Worm (Caenorhabditis elegans) whole organism, L3 larva: ENCODE results near the gene F46B3.9.

Experiments
- ama-1 ChIP-seq: fragments of 150-350 bp; optimal IDR thresholded peaks from 2 replicates; lab custom pipeline; 2018
- ceh-28 ChIP-seq: fragments of 150-350 bp; optimal IDR thresholded peaks from 2 replicates; lab custom pipeline; 2014; ENCODE audit warnings: missing biosample characterization, missing genetic modification reagents, missing genetic modification characterization
- ceh-82 ChIP-seq: fragments of 150-350 bp; optimal IDR thresholded peaks from 2 replicates; lab custom pipeline; 2014; ENCODE audit warnings: missing biosample characterization, missing genetic modification characterization
- ceh-9 ChIP-seq: sonication (generic microtip); optimal IDR thresholded peaks from 2 replicates; lab custom pipeline; 2018; ENCODE audit warnings: missing biosample characterization, missing genetic modification characterization
- egl-27 ChIP-seq: sonication (generic microtip); optimal IDR thresholded peaks from 4 replicates; lab custom pipeline; 2017; ENCODE audit warnings: missing biosample characterization, missing genetic modification reagents, missing genetic modification characterization
- egl-5 ChIP-seq: fragments of 150-350 bp; optimal IDR thresholded peaks from 2 replicates; lab custom pipeline; 2017; ENCODE audit warnings: missing biosample characterization, missing genetic modification reagents, missing genetic modification characterization, inconsistent platforms
- elt-1 ChIP-seq: fragments of 150-350 bp; optimal IDR thresholded peaks from 2 replicates; lab custom pipeline; 2014; ENCODE audit warnings: missing biosample characterization, missing genetic modification characterization
- elt-2 ChIP-seq: sonication (generic microtip); optimal IDR thresholded peaks from 2 replicates; lab custom pipeline; 2016; ENCODE audit warnings: missing genetic modification reagents, mild to moderate bottlenecking, missing genetic modification characterization, missing compliant biosample characterization
- eor-1 ChIP-seq, 2 experiments: fragments of 150-350 bp; optimal IDR thresholded peaks; 2 replicates each; lab custom pipeline; 2014 to 2018; ENCODE audit warnings: missing biosample characterization in 2 of 2, missing genetic modification characterization in 2 of 2
- fkh-10 ChIP-seq: sonication (generic microtip); optimal IDR thresholded peaks from 2 replicates; lab custom pipeline; 2017; ENCODE audit warnings: missing biosample characterization, missing genetic modification reagents, missing genetic modification characterization
- fkh-2 ChIP-seq: fragments of 150-350 bp; optimal IDR thresholded peaks from 2 replicates; lab custom pipeline; 2014; ENCODE audit warnings: missing biosample characterization, missing genetic modification reagents, missing genetic modification characterization
- fos-1 ChIP-seq: fragments of 150-350 bp; optimal IDR thresholded peaks from 2 replicates; lab custom pipeline; 2014; ENCODE audit warnings: missing biosample characterization, missing genetic modification characterization
- hmg-11 ChIP-seq: sonication (generic microtip); optimal IDR thresholded peaks from 2 replicates; lab custom pipeline; 2016; ENCODE audit warnings: missing genetic modification characterization, missing compliant biosample characterization
- jun-1 ChIP-seq: fragments of 150-350 bp; optimal IDR thresholded peaks from 2 replicates; lab custom pipeline; 2014; ENCODE audit warnings: missing biosample characterization, missing genetic modification reagents, missing genetic modification characterization
- lin-15B ChIP-seq: fragments of 150-350 bp; optimal IDR thresholded peaks from 2 replicates; lab custom pipeline; 2014; ENCODE audit warnings: missing biosample characterization, missing genetic modification characterization
- lin-39 ChIP-seq: fragments of 150-350 bp; optimal IDR thresholded peaks from 2 replicates; lab custom pipeline; 2018; ENCODE audit warnings: missing biosample characterization, missing genetic modification reagents, missing genetic modification characterization
- nfya-1 ChIP-seq: sonication (generic microtip); optimal IDR thresholded peaks from 2 replicates; lab custom pipeline; 2017; ENCODE audit warnings: missing genetic modification characterization, mild to moderate bottlenecking, missing compliant biosample characterization, antibody characterized with exemption, moderate library complexity; ENCODE audit not compliant: insufficient read depth
- nhr-11 ChIP-seq: fragments of 150-350 bp; optimal IDR thresholded peaks from 2 replicates; lab custom pipeline; 2014; ENCODE audit warnings: missing biosample characterization, missing genetic modification characterization
- nhr-12 ChIP-seq: fragments of 150-350 bp; optimal IDR thresholded peaks from 2 replicates; lab custom pipeline; 2014; ENCODE audit warnings: missing biosample characterization, missing genetic modification characterization
- nhr-23 ChIP-seq: fragments of 150-350 bp; optimal IDR thresholded peaks from 2 replicates; lab custom pipeline; 2014; ENCODE audit warnings: missing biosample characterization, missing genetic modification reagents, missing genetic modification characterization
- nhr-237 ChIP-seq: fragments of 150-350 bp; optimal IDR thresholded peaks from 2 replicates; lab custom pipeline; 2014; ENCODE audit warnings: missing biosample characterization, missing genetic modification characterization
- nhr-25 ChIP-seq: sonication (generic microtip); optimal IDR thresholded peaks from 2 replicates; lab custom pipeline; 2017; ENCODE audit warnings: missing biosample characterization, missing genetic modification characterization
- nhr-28 ChIP-seq: fragments of 150-350 bp; optimal IDR thresholded peaks from 2 replicates; lab custom pipeline; 2014; ENCODE audit warnings: missing biosample characterization, missing genetic modification characterization
- nhr-67 ChIP-seq: fragments of 150-350 bp; optimal IDR thresholded peaks from 2 replicates; lab custom pipeline; 2014; ENCODE audit warnings: missing biosample characterization, missing genetic modification characterization
- nhr-76 ChIP-seq: fragments of 150-350 bp; sonication (generic microtip); optimal IDR thresholded peaks from 5 replicates; lab custom pipeline; 2014; ENCODE audit warnings: missing biosample characterization, missing genetic modification characterization
- nhr-77 ChIP-seq: fragments of 150-350 bp; optimal IDR thresholded peaks from 2 replicates; lab custom pipeline; 2014; ENCODE audit warnings: missing biosample characterization, missing genetic modification characterization
- sea-2 ChIP-seq: fragments of 150-350 bp; sonication (generic microtip); optimal IDR thresholded peaks from 4 replicates; lab custom pipeline; 2014; ENCODE audit warnings: missing biosample characterization, missing genetic modification reagents, missing genetic modification characterization
- skn-1 ChIP-seq: fragments of 150-350 bp; optimal IDR thresholded peaks from 2 replicates; lab custom pipeline; 2014; ENCODE audit warnings: missing biosample characterization, missing genetic modification characterization
- snpc-4 ChIP-seq: fragments of 150-350 bp; optimal IDR thresholded peaks from 2 replicates; lab custom pipeline; 2014; ENCODE audit warnings: missing biosample characterization, missing genetic modification characterization
- tbx-2 ChIP-seq: sonication (generic microtip); optimal IDR thresholded peaks from 2 replicates; lab custom pipeline; 2016; ENCODE audit warnings: mild to moderate bottlenecking, missing genetic modification characterization, missing compliant biosample characterization
- unc-39 ChIP-seq: sonication (generic microtip); optimal IDR thresholded peaks from 4 replicates; lab custom pipeline; 2017; ENCODE audit warnings: missing biosample characterization, missing genetic modification characterization
- unc-62 ChIP-seq: fragments of 150-350 bp; sonication (generic microtip); optimal IDR thresholded peaks from 4 replicates; lab custom pipeline; 2014; ENCODE audit warnings: missing biosample characterization, missing genetic modification reagents, missing genetic modification characterization
- ztf-4 ChIP-seq: fragments of 150-350 bp; optimal IDR thresholded peaks from 2 replicates; lab custom pipeline; 2014; ENCODE audit warnings: missing biosample characterization, missing genetic modification characterization

The F46B3.9 gene

ce11 chrV:20626043-20626761 lies at the start of gene F46B3.9, which contains the start of gene srz-18:
F46B3.9 (minus strand) TSS chrV:20626143.
srz-18 (plus strand) TSS chrV:20626711.
- no peak for TF ChIP-seq elt-2 (tag; lab: Kevin White, UChicago)
- TF ChIP-seq nhr-77 (tag; lab: Kevin White, UChicago) = no peak
- no peak for TF ChIP-seq fos-1 (tag; lab: Kevin White, UChicago)
- no peak for TF ChIP-seq tbx-2 (tag; lab: Kevin White, UChicago)
- no peak for TF ChIP-seq nhr-25 (tag; lab: Kevin White, UChicago)
- TF ChIP-seq sea-2 (GFP tag; lab: Kevin White, UChicago) = no peak
- no peak for TF ChIP-seq unc-39 (tag; lab: Kevin White, UChicago)
- TF ChIP-seq lin-15B (tag; lab: Kevin White, UChicago) = no peak

ce11 chrV:20670625-20671024 lies 44.7 kb upstream of the F46B3.9 start:
- TF ChIP-seq nhr-28 (tag; lab: Kevin White, UChicago) (no peak), ama-1 (lab: Kevin White, UChicago) (no peak)
- TF ChIP-seq, all 47 proteins: peak for 0

ce11 chrV:20666905-20667304 lies 41.0 kb upstream of the F46B3.9 start, which contains the start of gene mlt-11:
mlt-11 (plus strand) TSS chrV:20667205.
- TF ChIP-seq nhr-28 (tag; lab: Kevin White, UChicago) = no peak
- no peak for TF ChIP-seq fkh-10 (GFP tag; lab: Kevin White, UChicago)
- no peak for TF ChIP-seq lin-15B (tag; lab: Kevin White, UChicago)
- TF ChIP-seq nhr-25 (tag; lab: Kevin White, UChicago) = no peak
- no peak for TF ChIP-seq snpc-4
- TF ChIP-seq egl-5 (tag; lab: Kevin White, UChicago) = no peak
- TF ChIP-seq nfya-1 (tag; lab: Kevin White, UChicago) = no peak
- no peak for TF ChIP-seq tbx-2 (tag; lab: Kevin White, UChicago)
- TF ChIP-seq nhr-77 (tag; lab: Kevin White, UChicago) = no peak
- no peak for TF ChIP-seq elt-1
- TF ChIP-seq ama-1 (lab: Kevin White, UChicago) = no peak
- no peak for TF ChIP-seq fkh-2 (tag; lab: Kevin White, UChicago)
- TF ChIP-seq ztf-4 (tag; lab: Kevin White, UChicago) = no peak
- no peak for TF ChIP-seq jun-1 (tag; lab: Kevin White, UChicago)
- no peak for TF ChIP-seq fos-1 (tag; lab: Kevin White, UChicago)
- TF ChIP-seq elt-2 (tag; lab: Kevin White, UChicago) = no peak
- TF ChIP-seq nhr-12 (tag; lab: Kevin White, UChicago) = no peak
- no peak for TF ChIP-seq ceh-28 (tag; lab: Kevin White, UChicago)
- no peak for TF ChIP-seq nhr-67 (tag; lab: Kevin White, UChicago)
- TF ChIP-seq skn-1 (tag; lab: Kevin White, UChicago) = no peak

- TF ChIP-seq nhr-23 (peak; percentile 37), ceh-82 (no peak)
Observed at ce11 chrV:20664930-20665329, 39.0 kb upstream of the F46B3.9 start.

ce11 chrV:20663736-20664135 lies 37.8 kb upstream of the F46B3.9 start:
- TF ChIP-seq ceh-28 (tag; lab: Kevin White, UChicago) (no peak), nhr-76 (no peak), unc-62 (GFP tag; lab: Kevin White, UChicago) (no peak), eor-1 (tag; optimal IDR thresholded peaks at IDR 0.05; lab: Kevin White, UChicago) (no peak), lin-39 (tag; lab: Kevin White, UChicago) (no peak), hmg-11 (tag; lab: Kevin White, UChicago) (no peak), fkh-2 (tag; lab: Kevin White, UChicago) (no peak), elt-1 (no peak), egl-5 (tag; lab: Kevin White, UChicago) (no peak), ceh-9 (tag; lab: Kevin White, UChicago) (no peak), ama-1 (lab: Kevin White, UChicago) (no peak), nhr-11 (no peak), nhr-237 (tag; lab: Kevin White, UChicago) (no peak), egl-27 (tag; lab: Kevin White, UChicago) (no peak), unc-39 (tag; lab: Kevin White, UChicago) (no peak), nhr-12 (tag; lab: Kevin White, UChicago) (no peak), elt-2 (tag; lab: Kevin White, UChicago) (no peak), sea-2 (GFP tag; lab: Kevin White, UChicago) (no peak)
